Fruit fly (Drosophila melanogaster): ENCODE data around the gene Uvrag.

DNA sequence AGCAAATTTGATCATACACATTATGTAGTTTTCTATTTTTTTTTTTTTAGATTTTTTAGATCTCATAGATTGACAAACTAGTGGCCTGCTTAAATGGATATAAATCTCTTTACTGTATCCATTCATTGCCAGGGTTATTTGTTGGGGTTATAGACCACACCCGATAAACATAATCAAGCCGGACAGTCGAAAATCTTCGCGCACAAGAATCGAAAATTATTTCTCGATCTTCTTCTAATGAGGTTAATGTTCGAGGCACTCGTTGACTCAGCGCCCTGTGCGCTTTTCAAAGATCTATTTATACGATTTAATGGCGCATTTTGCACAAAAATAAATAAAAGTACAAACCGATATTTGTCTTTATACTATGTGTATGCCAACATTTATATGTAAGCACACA lies 26.9 kb upstream of the Uvrag start, which contains the start of gene CG31730:
- TF ChIP-seq CG3919 (GFP tag; optimal IDR thresholded peaks at IDR 0.05) (no peak), topi (GFP tag; optimal IDR thresholded peaks at IDR 0.05) (no peak), CG6808 (GFP tag; optimal IDR thresholded peaks at IDR 0.05) (no peak), pdm3 (GFP tag; optimal IDR thresholded peaks at IDR 0.05) (no peak), lz (GFP tag; optimal IDR thresholded peaks at IDR 0.05) (no peak), Lpt (GFP tag; optimal IDR thresholded peaks at IDR 0.05) (no peak), CG15336 (GFP tag; IDR thresholded peaks at IDR 0.05) (no peak)
